Worm (Caenorhabditis elegans) whole organism, L4 larva: Measurements from ENCODE around the gene K12H6.5.

Source experiments
- D1046.2 ChIP-seq: fragments of 200-800 bp; sonication (Bioruptor generic); IDR thresholded peaks from 2 replicates; pipeline ENCODE4 v1.3.6; 2022; ENCODE audit warnings: missing genetic modification characterization, missing compliant biosample characterization
- F10B5.3 ChIP-seq: sonication (generic microtip); optimal IDR thresholded peaks from 2 replicates; lab custom pipeline; 2016; ENCODE audit warnings: mild to moderate bottlenecking, missing genetic modification characterization, missing compliant biosample characterization
- F26F4.8 ChIP-seq: fragments of 200-800 bp; sonication (Bioruptor generic); conservative IDR thresholded peaks from 2 replicates; pipeline ENCODE4 v1.3.6; 2022; ENCODE audit warnings: missing genetic modification characterization, missing compliant biosample characterization
- F44E2.7 ChIP-seq: fragments of 200-800 bp; sonication (Bioruptor generic); IDR thresholded peaks from 2 replicates; pipeline ENCODE4 v2.1.2; 2022; ENCODE audit warnings: missing genetic modification characterization, missing compliant biosample characterization
- R02D3.7 ChIP-seq: fragments of 150-350 bp; sonication (generic microtip); optimal IDR thresholded peaks from 3 replicates; lab custom pipeline; 2014; ENCODE audit warnings: missing biosample characterization, missing genetic modification characterization
- ZK337.2 ChIP-seq: fragments of 200-800 bp; sonication (Bioruptor generic); IDR thresholded peaks from 2 replicates; pipeline ENCODE4 v1.3.6; 2022; ENCODE audit warnings: missing genetic modification reagents, missing genetic modification characterization, missing compliant biosample characterization
- aly-2 ChIP-seq: sonication (generic microtip); optimal IDR thresholded peaks from 2 replicates; lab custom pipeline; 2018; ENCODE audit warnings: missing biosample characterization, missing genetic modification characterization
- arid-1 ChIP-seq: fragments of 200-800 bp; sonication (Bioruptor generic); conservative IDR thresholded peaks from 2 replicates; pipeline ENCODE4 v1.3.6; 2022; ENCODE audit warnings: missing genetic modification reagents, missing genetic modification characterization, missing compliant biosample characterization
- ceh-20 ChIP-seq: fragments of 200-800 bp; sonication (Bioruptor generic); IDR thresholded peaks from 2 replicates; pipeline ENCODE4 v1.3.6; 2022; ENCODE audit warnings: missing genetic modification reagents, missing genetic modification characterization, missing compliant biosample characterization
- ceh-32 ChIP-seq: sonication (generic microtip); optimal IDR thresholded peaks from 2 replicates; lab custom pipeline; 2016; ENCODE audit warnings: mild to moderate bottlenecking, missing genetic modification characterization, missing compliant biosample characterization; ENCODE audit not compliant: poor library complexity
- ceh-44 ChIP-seq: fragments of 200-800 bp; sonication (Bioruptor generic); IDR thresholded peaks from 2 replicates; pipeline ENCODE4 v1.3.6; 2022; ENCODE audit warnings: missing genetic modification reagents, missing genetic modification characterization, missing compliant biosample characterization
- cey-2 ChIP-seq: sonication (generic microtip); optimal IDR thresholded peaks from 3 replicates; lab custom pipeline; 2017; ENCODE audit warnings: missing genetic modification characterization, mild to moderate bottlenecking, missing compliant biosample characterization, antibody characterized with exemption, borderline replicate concordance; ENCODE audit not compliant: insufficient read depth
- ctbp-1 ChIP-seq: fragments of 200-800 bp; sonication (Bioruptor generic); IDR thresholded peaks from 2 replicates; pipeline ENCODE4 v1.3.6; 2022; ENCODE audit warnings: missing genetic modification reagents, missing genetic modification characterization, missing compliant biosample characterization
- daf-12 ChIP-seq: fragments of 150-350 bp; optimal IDR thresholded peaks from 2 replicates; lab custom pipeline; 2014; ENCODE audit warnings: missing biosample characterization, missing genetic modification reagents, missing genetic modification characterization
- dmd-8 ChIP-seq: fragments of 200-800 bp; sonication (Bioruptor generic); IDR thresholded peaks from 2 replicates; pipeline ENCODE4 v1.3.6; 2022; ENCODE audit warnings: missing genetic modification characterization, missing compliant biosample characterization
- dpl-1 ChIP-seq: fragments of 150-350 bp; optimal IDR thresholded peaks from 2 replicates; lab custom pipeline; 2014; ENCODE audit warnings: missing biosample characterization, missing genetic modification reagents, missing genetic modification characterization
- fos-1 ChIP-seq: fragments of 150-350 bp; optimal IDR thresholded peaks from 2 replicates; lab custom pipeline; 2014; ENCODE audit warnings: missing biosample characterization, missing genetic modification characterization
- gei-8 ChIP-seq: fragments of 200-800 bp; sonication (Bioruptor generic); optimal IDR thresholded peaks from 2 replicates; lab custom pipeline; 2018; ENCODE audit warnings: mild to moderate bottlenecking, missing genetic modification characterization, missing compliant biosample characterization
- lin-1 ChIP-seq: fragments of 200-800 bp; sonication (Bioruptor generic); IDR thresholded peaks from 2 replicates; pipeline ENCODE4 v1.3.6; 2022; ENCODE audit warnings: missing genetic modification reagents, missing genetic modification characterization, missing compliant biosample characterization
- lin-15B ChIP-seq: fragments of 150-350 bp; sonication (generic microtip); optimal IDR thresholded peaks from 3 replicates; lab custom pipeline; 2014; ENCODE audit warnings: missing biosample characterization, missing genetic modification characterization
- lir-3 ChIP-seq: sonication (generic microtip); optimal IDR thresholded peaks from 2 replicates; lab custom pipeline; 2016; ENCODE audit warnings: mild to moderate bottlenecking, missing genetic modification characterization, missing compliant biosample characterization
- madf-5 ChIP-seq, 2 experiments: fragments of 200-800 bp; sonication (Bioruptor generic); IDR thresholded peaks; 2 replicates each; pipeline ENCODE4 v1.3.6; 2022; ENCODE audit warnings: missing compliant biosample characterization in 2 of 2, missing genetic modification characterization in 2 of 2
- mep-1 ChIP-seq: fragments of 150-350 bp; sonication (generic microtip); optimal IDR thresholded peaks from 3 replicates; lab custom pipeline; 2014; ENCODE audit warnings: missing biosample characterization, missing genetic modification characterization
- nhr-111 ChIP-seq: fragments of 200-800 bp; sonication (Bioruptor generic); optimal IDR thresholded peaks from 2 replicates; lab custom pipeline; 2018; ENCODE audit warnings: mild to moderate bottlenecking, missing genetic modification characterization, missing compliant biosample characterization
- nhr-41 ChIP-seq: fragments of 200-800 bp; sonication (Bioruptor generic); IDR thresholded peaks from 2 replicates; pipeline ENCODE4 v1.3.6; 2022; ENCODE audit warnings: missing genetic modification reagents, missing genetic modification characterization, missing compliant biosample characterization
- pha-4 ChIP-seq, 2 experiments: fragments of 150-350 bp in 1 of 2; fragments of 200-800 bp in 1 of 2; sonication (Bioruptor generic) in 1 of 2; IDR thresholded peaks in 1 of 2; optimal IDR thresholded peaks in 1 of 2; 2 replicates each; pipeline versions ENCODE4 v1.3.6 to Lab custom; 2014 to 2022; ENCODE audit warnings: missing genetic modification characterization in 2 of 2, missing genetic modification reagents in 2 of 2, missing biosample characterization in 1 of 2, missing compliant biosample characterization in 1 of 2
- pqm-1 ChIP-seq: sonication (generic microtip); optimal IDR thresholded peaks from 2 replicates; lab custom pipeline; 2017; ENCODE audit warnings: missing biosample characterization, missing genetic modification characterization
- rbr-2 ChIP-seq: sonication (generic microtip); optimal IDR thresholded peaks from 2 replicates; lab custom pipeline; 2016; ENCODE audit warnings: missing genotype, missing genetic modification characterization, missing compliant biosample characterization
- sdz-12 ChIP-seq: fragments of 200-800 bp; sonication (Bioruptor generic); optimal IDR thresholded peaks from 2 replicates; lab custom pipeline; 2018; ENCODE audit warnings: mild to moderate bottlenecking, missing genetic modification characterization, missing compliant biosample characterization
- snpc-4 ChIP-seq: fragments of 150-350 bp; optimal IDR thresholded peaks from 2 replicates; lab custom pipeline; 2014; ENCODE audit warnings: missing biosample characterization, missing genetic modification characterization
- spr-1 ChIP-seq: sonication (generic microtip); optimal IDR thresholded peaks from 2 replicates; lab custom pipeline; 2016; ENCODE audit warnings: mild to moderate bottlenecking, missing genetic modification characterization, missing compliant biosample characterization
- spr-3 ChIP-seq: fragments of 200-800 bp; sonication (Bioruptor generic); optimal IDR thresholded peaks from 2 replicates; lab custom pipeline; 2018; ENCODE audit warnings: mild to moderate bottlenecking, missing genetic modification characterization, missing compliant biosample characterization
- unc-39 ChIP-seq: sonication (generic microtip); optimal IDR thresholded peaks from 2 replicates; lab custom pipeline; 2017; ENCODE audit warnings: missing biosample characterization, missing genetic modification characterization
- vab-7 ChIP-seq: fragments of 200-800 bp; sonication (Bioruptor generic); IDR thresholded peaks from 2 replicates; pipeline ENCODE4 v1.3.6; 2022; ENCODE audit warnings: missing genetic modification reagents, missing genetic modification characterization, missing compliant biosample characterization
- zip-11 ChIP-seq: fragments of 200-800 bp; sonication (Bioruptor generic); IDR thresholded peaks from 2 replicates; pipeline ENCODE4 v1.3.6; 2022; ENCODE audit warnings: missing genetic modification characterization, missing compliant biosample characterization

Gene K12H6.5

DNA sequence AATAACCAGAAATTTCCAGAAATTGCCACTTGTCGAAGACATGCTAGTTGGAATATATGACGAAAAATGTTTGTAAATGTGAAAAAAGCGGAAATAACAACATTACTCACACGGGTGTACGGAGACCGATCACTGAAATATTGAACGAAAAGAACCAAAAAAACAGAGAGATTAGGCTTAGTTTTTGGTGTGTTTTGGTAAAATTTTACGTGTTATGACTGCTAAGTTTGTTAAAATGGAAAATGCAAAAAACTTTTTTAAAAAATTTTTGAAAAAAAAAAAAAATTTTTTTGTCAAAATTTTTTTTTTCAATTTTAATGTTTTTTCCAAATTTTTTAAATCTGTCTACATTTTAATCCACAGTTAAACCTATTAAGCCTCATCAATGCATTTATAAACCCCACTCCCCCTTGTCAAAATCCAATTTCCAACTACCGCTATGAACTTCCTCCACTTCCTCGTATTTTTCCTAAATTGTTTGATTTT lies 3.5 kb downstream of the K12H6.5 start, which contains the start of the genes fut-4 and K12H6.10:
TSS of gene fut-4 (minus strand) at position 101 of the 486 bp plus-strand sequence.
TSS of gene K12H6.10 (plus strand) at position 436 of the 486 bp plus-strand sequence.
- TF ChIP-seq madf-5 (GFP tag; IDR thresholded peaks at IDR 0.05; lab: Robert Waterston, UW) (no peak), nhr-41 (GFP tag; lab: Robert Waterston, UW) (no peak), spr-3 (GFP tag; lab: Kevin White, UChicago) (no peak), gei-8 (GFP tag; lab: Kevin White, UChicago) (no peak), ZK337.2 (GFP tag; lab: Robert Waterston, UW) (no peak)

DNA sequence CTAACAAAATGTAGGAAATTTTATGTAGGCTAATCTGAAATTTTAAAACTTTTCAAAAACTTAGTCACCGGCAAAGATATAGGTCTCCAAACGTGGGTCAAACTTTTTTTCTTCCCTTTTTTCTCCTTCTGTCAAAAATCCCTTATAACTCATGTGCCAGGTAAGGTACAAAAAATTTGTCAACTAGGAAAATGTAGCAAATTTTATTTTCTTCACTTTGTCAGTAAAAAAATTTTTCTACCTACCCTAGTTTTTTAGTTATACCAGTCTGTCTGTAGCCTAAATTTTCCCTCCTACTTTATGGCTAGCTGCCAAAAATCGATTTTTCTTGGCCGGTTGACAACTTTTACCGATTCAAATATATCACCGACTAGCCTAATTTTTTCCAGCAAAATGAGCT lies 9.3 kb downstream of the K12H6.5 start, which contains the start of gene set-13:
TSS of gene set-13 (plus strand) at position 301 of the 400 bp plus-strand sequence.
- TF ChIP-seq nhr-111 (no peak), vab-7 (GFP tag; lab: Robert Waterston, UW) (no peak), madf-5 (GFP tag; IDR thresholded peaks at IDR 0.05; lab: Robert Waterston, UW) (no peak), ceh-32 (tag; lab: Kevin White, UChicago) (no peak), ceh-20 (GFP tag; lab: Robert Waterston, UW) (no peak), ceh-44 (no peak), F26F4.8 (GFP tag; lab: Robert Waterston, UW) (no peak), arid-1 (GFP tag; lab: Robert Waterston, UW) (no peak), dmd-8 (no peak), snpc-4 (no peak), gei-8 (GFP tag; lab: Kevin White, UChicago) (no peak), rbr-2 (no peak), aly-2 (tag; lab: Kevin White, UChicago) (no peak), zip-11 (GFP tag; lab: Robert Waterston, UW) (no peak), spr-1 (tag; lab: Kevin White, UChicago) (no peak), lir-3 (no peak), F44E2.7 (GFP tag; lab: Robert Waterston, UW) (no peak), fos-1 (tag; lab: Kevin White, UChicago) (no peak)

DNA sequence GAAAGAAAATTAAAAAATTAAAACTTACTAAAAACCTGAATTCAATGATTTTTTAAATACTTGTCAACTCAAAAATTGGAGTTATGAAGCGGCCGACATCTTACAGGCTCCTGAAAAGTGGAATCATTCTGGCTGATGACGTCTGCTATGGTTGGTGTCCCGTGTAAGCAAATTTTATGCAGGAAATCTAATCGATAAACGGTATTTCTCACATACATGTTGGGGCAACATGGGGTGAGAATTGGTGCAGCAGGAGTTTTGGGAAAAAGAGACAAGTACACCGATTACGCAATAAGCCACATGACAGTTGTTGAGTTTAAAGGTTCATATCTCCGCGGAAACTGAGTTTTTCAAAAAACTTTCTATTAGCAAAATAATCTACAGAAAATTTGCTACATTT lies 10.5 kb downstream of the K12H6.5 start, which contains the start of gene K12H6.2:
TSS of gene K12H6.2 (minus strand) at position 101 of the 400 bp plus-strand sequence.
- TF ChIP-seq D1046.2 (GFP tag; lab: Robert Waterston, UW) (no peak), cey-2 (tag; lab: Kevin White, UChicago) (no peak), lin-15B (tag; lab: Kevin White, UChicago) (no peak), sdz-12 (GFP tag; lab: Kevin White, UChicago) (no peak), F44E2.7 (GFP tag; lab: Robert Waterston, UW) (no peak), ctbp-1 (GFP tag; lab: Robert Waterston, UW) (no peak), pha-4 (GFP tag; IDR thresholded peaks at IDR 0.05; lab: Robert Waterston, UW) (no peak), pha-4 (tag; optimal IDR thresholded peaks at IDR 0.05; lab: Kevin White, UChicago) (no peak), lin-1 (no peak), daf-12 (tag; lab: Kevin White, UChicago) (no peak), R02D3.7 (tag; lab: Kevin White, UChicago) (no peak), dpl-1 (GFP tag; lab: Kevin White, UChicago) (no peak), mep-1 (tag; lab: Kevin White, UChicago) (no peak), aly-2 (tag; lab: Kevin White, UChicago) (no peak), gei-8 (GFP tag; lab: Kevin White, UChicago) (no peak), unc-39 (tag; lab: Kevin White, UChicago) (no peak), F10B5.3 (tag; lab: Kevin White, UChicago) (no peak), pqm-1 (tag; lab: Kevin White, UChicago) (no peak)
